Fruit fly (Drosophila melanogaster) whole organism, embryonic: ENCODE data around the gene CG15014.

ENCODE experiments used
- Ada2b ChIP-seq: fragments of 200-800 bp; sonication (Bioruptor generic); IDR thresholded peaks from 2 replicates; pipeline ENCODE4 v1.3.6; 2022; ENCODE audit warnings: missing biosample characterization, missing genetic modification characterization
- Awh ChIP-seq: fragments of 200-800 bp; sonication (Bioruptor generic); IDR thresholded peaks from 2 replicates; pipeline ENCODE4, ENCODE4 v1.3.6; 2022; ENCODE audit warnings: missing biosample characterization, missing genetic modification characterization
- Bgb ChIP-seq: fragments of 200-800 bp; sonication (Bioruptor generic); IDR thresholded peaks from 2 replicates; pipeline ENCODE4 v1.3.6; 2022; ENCODE audit warnings: missing biosample characterization, missing genetic modification characterization; ENCODE audit not compliant: partially characterized antibody
- CG11093 ChIP-seq: fragments of 200-800 bp; sonication (Bioruptor generic); IDR thresholded peaks from 3 replicates; pipeline ENCODE4 v1.3.6; 2022; ENCODE audit warnings: missing biosample characterization, missing genetic modification characterization
- CG12219 ChIP-seq: fragments of 200-800 bp; sonication (Bioruptor generic); optimal IDR thresholded peaks from 3 replicates; lab custom pipeline; 2018; ENCODE audit warnings: missing biosample characterization, mild to moderate bottlenecking, missing genetic modification characterization
- CG13775 ChIP-seq: fragments of 200-800 bp; sonication (Bioruptor generic); optimal IDR thresholded peaks from 3 replicates; lab custom pipeline; 2017; ENCODE audit warnings: missing biosample characterization, mild to moderate bottlenecking, missing genetic modification characterization
- CG1529 ChIP-seq: fragments of 200-800 bp; sonication (Bioruptor generic); optimal IDR thresholded peaks from 3 replicates; lab custom pipeline; 2018; ENCODE audit warnings: missing biosample characterization, missing genetic modification characterization
- CG17568 ChIP-seq: fragments of 200-800 bp; sonication (Bioruptor generic); optimal IDR thresholded peaks from 2 replicates; lab custom pipeline; 2018; ENCODE audit warnings: missing biosample characterization, mild to moderate bottlenecking, missing genetic modification characterization, moderate library complexity
- CG17802 ChIP-seq: fragments of 200-800 bp; sonication (Bioruptor generic); optimal IDR thresholded peaks from 2 replicates; lab custom pipeline; 2018; ENCODE audit warnings: missing biosample characterization, mild to moderate bottlenecking, missing genetic modification characterization, moderate library complexity
- CG17829 ChIP-seq: fragments of 200-800 bp; optimal IDR thresholded peaks from 2 replicates; lab custom pipeline; 2019; ENCODE audit warnings: missing biosample characterization, mild to moderate bottlenecking, missing genetic modification characterization, moderate library complexity
- CG3407 ChIP-seq: fragments of 200-800 bp; sonication (Bioruptor generic); optimal IDR thresholded peaks from 2 replicates; lab custom pipeline; 2018; ENCODE audit warnings: missing biosample characterization, mild to moderate bottlenecking, missing genetic modification characterization
- CG34422 ChIP-seq: fragments of 200-800 bp; sonication (Bioruptor generic); IDR thresholded peaks from 3 replicates; pipeline ENCODE4 v1.3.6; 2022; ENCODE audit warnings: missing biosample characterization, missing genetic modification characterization
- CG3995 ChIP-seq: fragments of 200-800 bp; sonication (Bioruptor generic); optimal IDR thresholded peaks from 3 replicates; lab custom pipeline; 2016; ENCODE audit warnings: missing biosample characterization, missing genetic modification characterization
- CG4282 ChIP-seq: fragments of 200-800 bp; sonication (Bioruptor generic); optimal IDR thresholded peaks from 2 replicates; lab custom pipeline; 2016; ENCODE audit warnings: missing biosample characterization, missing genetic modification characterization
- CG5180 ChIP-seq: fragments of 200-800 bp; sonication (Bioruptor generic); optimal IDR thresholded peaks from 3 replicates; lab custom pipeline; 2017; ENCODE audit warnings: missing biosample characterization, missing genetic modification characterization, mild to moderate bottlenecking, moderate library complexity, missing genetic modification reagents
- CG6813 ChIP-seq: fragments of 200-800 bp; sonication (Bioruptor generic); optimal IDR thresholded peaks from 2 replicates; lab custom pipeline; 2017; ENCODE audit warnings: missing biosample characterization, missing genetic modification characterization, mild to moderate bottlenecking, moderate library complexity, missing genetic modification reagents
- CG8089 ChIP-seq: fragments of 200-800 bp; sonication (Bioruptor generic); optimal IDR thresholded peaks from 3 replicates; lab custom pipeline; 2016; ENCODE audit warnings: missing biosample characterization, missing genetic modification characterization
- CG8765 ChIP-seq: fragments of 200-800 bp; sonication (Bioruptor generic); IDR thresholded peaks from 2 replicates; pipeline ENCODE4 v1.3.6; 2022; ENCODE audit warnings: missing biosample characterization, missing genetic modification characterization
- CG8944 ChIP-seq: fragments of 200-800 bp; sonication (Bioruptor generic); optimal IDR thresholded peaks from 3 replicates; lab custom pipeline; 2016; ENCODE audit warnings: missing biosample characterization, missing genetic modification characterization
- D19A ChIP-seq: fragments of 200-800 bp; optimal IDR thresholded peaks from 3 replicates; lab custom pipeline; 2019; ENCODE audit warnings: missing biosample characterization, mild to moderate bottlenecking, missing genetic modification characterization, moderate library complexity
- E2f2 ChIP-seq: fragments of 200-800 bp; sonication (Bioruptor generic); IDR thresholded peaks from 2 replicates; pipeline ENCODE4 v1.3.6; 2022; ENCODE audit warnings: missing biosample characterization, missing genetic modification characterization
- ERR ChIP-seq: fragments of 200-800 bp; sonication (Bioruptor generic); optimal IDR thresholded peaks from 2 replicates; lab custom pipeline; 2016; ENCODE audit warnings: missing biosample characterization, missing genetic modification characterization
- Fer2 ChIP-seq: fragments of 200-800 bp; sonication (Bioruptor generic); optimal IDR thresholded peaks from 2 replicates; lab custom pipeline; 2018; ENCODE audit warnings: missing biosample characterization, mild to moderate bottlenecking, missing genetic modification characterization, moderate library complexity
- Hr39 ChIP-seq: fragments of >200 bp; optimal IDR thresholded peaks from 2 replicates; lab custom pipeline; 2017
- Med ChIP-seq: fragments of 200-800 bp; sonication (Bioruptor generic); peaks from one replicate; lab custom pipeline; 2016; ENCODE audit warnings: missing biosample characterization, missing genetic modification characterization, mild to moderate bottlenecking, inconsistent platforms, moderate library complexity
- Rx ChIP-seq: fragments of 200-800 bp; sonication (Bioruptor generic); IDR thresholded peaks from 2 replicates; pipeline ENCODE4 v1.3.6; 2022; ENCODE audit warnings: missing biosample characterization, missing genetic modification characterization
- Sin3A ChIP-seq: fragments of >200 bp; optimal IDR thresholded peaks from 2 replicates; lab custom pipeline; 2018
- Sry-β ChIP-seq: fragments of 200-800 bp; sonication (Bioruptor generic); optimal IDR thresholded peaks from 2 replicates; lab custom pipeline; 2018; ENCODE audit warnings: missing biosample characterization, mild to moderate bottlenecking, missing genetic modification characterization, moderate library complexity
- Taf1 ChIP-seq: fragments of 200-800 bp; sonication (Bioruptor generic); IDR thresholded peaks from 2 replicates; pipeline ENCODE4 v1.3.6; 2022; ENCODE audit warnings: missing biosample characterization, missing genetic modification characterization
- Vsx1 ChIP-seq: fragments of 200-800 bp; sonication (Bioruptor generic); optimal IDR thresholded peaks from 2 replicates; lab custom pipeline; 2017; ENCODE audit warnings: missing biosample characterization, mild to moderate bottlenecking, missing genetic modification characterization, missing genetic modification reagents
- ac ChIP-seq: fragments of 200-800 bp; sonication (Bioruptor generic); optimal IDR thresholded peaks from 3 replicates; lab custom pipeline; 2017; ENCODE audit warnings: missing biosample characterization, mild to moderate bottlenecking, missing genetic modification characterization
- danr ChIP-seq: fragments of 200-800 bp; sonication (Bioruptor generic); IDR thresholded peaks from 2 replicates; pipeline ENCODE4 v1.3.6; 2022; ENCODE audit warnings: missing biosample characterization, missing genetic modification characterization
- dati ChIP-seq: fragments of 200-800 bp; sonication (Bioruptor generic); IDR thresholded peaks from 2 replicates; pipeline ENCODE4 v1.3.6; 2022; ENCODE audit warnings: missing biosample characterization, missing genetic modification characterization
- disco-r ChIP-seq: fragments of 200-800 bp; sonication (Bioruptor generic); optimal IDR thresholded peaks from 2 replicates; lab custom pipeline; 2016; ENCODE audit warnings: missing biosample characterization, missing genetic modification characterization
- exex ChIP-seq: fragments of 200-800 bp; sonication (Bioruptor generic); optimal IDR thresholded peaks from 4 replicates; lab custom pipeline; 2018; ENCODE audit warnings: missing biosample characterization, mild to moderate bottlenecking, missing genetic modification characterization, moderate library complexity
- fd3F ChIP-seq: fragments of 200-800 bp; sonication (Bioruptor generic); optimal IDR thresholded peaks from 2 replicates; lab custom pipeline; 2018; ENCODE audit warnings: missing biosample characterization, mild to moderate bottlenecking, missing genetic modification characterization, moderate library complexity
- gcm2 ChIP-seq: fragments of 200-800 bp; sonication (Bioruptor generic); optimal IDR thresholded peaks from 2 replicates; lab custom pipeline; 2016; ENCODE audit warnings: missing biosample characterization, missing genetic modification characterization
- grau ChIP-seq: fragments of 200-800 bp; optimal IDR thresholded peaks from 3 replicates; lab custom pipeline; 2019; ENCODE audit warnings: missing biosample characterization, mild to moderate bottlenecking, missing genetic modification characterization, moderate library complexity
- gt ChIP-seq: fragments of 200-800 bp; sonication (Bioruptor generic); IDR thresholded peaks from 2 replicates; pipeline ENCODE4 v1.3.6; 2022; ENCODE audit warnings: missing biosample characterization, missing genetic modification characterization
- kni ChIP-seq: fragments of 200-800 bp; sonication (Bioruptor generic); optimal IDR thresholded peaks from 3 replicates; lab custom pipeline; 2017; ENCODE audit warnings: mild to moderate bottlenecking, missing biosample characterization, missing genetic modification reagents, missing genetic modification characterization
- knrl ChIP-seq: fragments of 200-800 bp; sonication (Bioruptor generic); IDR thresholded peaks from 3 replicates; pipeline ENCODE4 v1.3.6; 2022; ENCODE audit warnings: missing biosample characterization, missing genetic modification characterization; ENCODE audit not compliant: partially characterized antibody
- sens-2 ChIP-seq: fragments of 200-800 bp; sonication (Bioruptor generic); IDR thresholded peaks from 2 replicates; pipeline ENCODE4 v1.3.6; 2022; ENCODE audit warnings: missing biosample characterization, missing genetic modification characterization
- sim ChIP-seq: fragments of 200-800 bp; sonication (Bioruptor generic); IDR thresholded peaks from 2 replicates; pipeline ENCODE4 v1.3.6; 2022; ENCODE audit warnings: missing biosample characterization, missing genetic modification characterization
- sna ChIP-seq: fragments of 200-800 bp; sonication (Bioruptor generic); IDR thresholded peaks from 2 replicates; pipeline ENCODE4 v1.3.6; 2022; ENCODE audit warnings: missing biosample characterization, missing genetic modification characterization; ENCODE audit not compliant: partially characterized antibody
- sqz ChIP-seq: fragments of 200-800 bp; sonication (Bioruptor generic); optimal IDR thresholded peaks from 3 replicates; lab custom pipeline; 2018; ENCODE audit warnings: missing biosample characterization, mild to moderate bottlenecking, missing genetic modification characterization
- stc ChIP-seq: fragments of 200-800 bp; sonication (Bioruptor generic); IDR thresholded peaks from 2 replicates; pipeline ENCODE4 v1.3.6; 2022; ENCODE audit warnings: missing biosample characterization, missing genetic modification characterization
- stwl ChIP-seq: fragments of 200-800 bp; sonication (Bioruptor generic); optimal IDR thresholded peaks from 3 replicates; lab custom pipeline; 2018; ENCODE audit warnings: missing biosample characterization, mild to moderate bottlenecking, missing genetic modification characterization, moderate library complexity
- sug ChIP-seq: fragments of 200-800 bp; optimal IDR thresholded peaks from 2 replicates; lab custom pipeline; 2019; ENCODE audit warnings: missing biosample characterization, mild to moderate bottlenecking, missing genetic modification characterization, moderate library complexity
- tgo ChIP-seq: fragments of 200-800 bp; sonication (Bioruptor generic); IDR thresholded peaks from 3 replicates; pipeline ENCODE4 v1.3.6; 2022; ENCODE audit warnings: missing biosample characterization, missing genetic modification characterization
- trh ChIP-seq: fragments of 200-800 bp; sonication (Bioruptor generic); optimal IDR thresholded peaks from 2 replicates; lab custom pipeline; 2016; ENCODE audit warnings: missing biosample characterization, missing genetic modification characterization
- twi ChIP-seq: fragments of 200-800 bp; optimal IDR thresholded peaks from 2 replicates; lab custom pipeline; 2019; ENCODE audit warnings: missing biosample characterization, mild to moderate bottlenecking, missing genetic modification characterization, moderate library complexity
- wdn ChIP-seq: fragments of 200-800 bp; sonication (Bioruptor generic); IDR thresholded peaks from 2 replicates; pipeline ENCODE4 v1.3.6; 2022; ENCODE audit warnings: missing biosample characterization, missing genetic modification characterization
- yki ChIP-seq: fragments of >200 bp; optimal IDR thresholded peaks from 3 replicates; lab custom pipeline; 2018

Gene CG15014

DNA sequence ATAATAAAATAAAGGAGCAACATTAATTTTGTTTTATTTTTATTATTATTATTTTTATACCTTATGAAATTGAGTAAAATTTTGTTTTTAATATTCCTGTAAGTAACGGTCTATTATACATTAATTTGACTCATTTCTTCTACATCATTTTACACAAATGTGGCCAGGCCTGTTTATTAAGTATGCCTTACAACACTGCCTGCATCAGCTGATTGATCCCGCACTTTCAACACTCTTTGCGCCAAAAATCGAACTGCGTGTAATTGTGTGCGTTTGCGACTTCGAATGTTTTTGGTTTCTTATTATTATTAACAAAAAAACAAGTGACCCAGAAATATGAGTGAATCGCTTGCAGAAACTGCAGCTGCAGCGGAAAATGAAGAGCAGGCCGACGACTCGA, 8.8 kb downstream of the CG15014 start, which contains the start of gene Claspin (continued):
- TF ChIP-seq CG17802 (tag; lab: Kevin White, UChicago) (no peak), disco-r (GFP tag; lab: Kevin White, UChicago) (no peak), CG13775 (GFP tag; lab: Kevin White, UChicago) (no peak), stwl (peak; percentile 72), CG12219 (no peak), CG5180 (GFP tag; lab: Kevin White, UChicago) (no peak), gt (GFP tag; lab: Robert Waterston, UW) (no peak), Hr39 (lab: Kevin White, UChicago) (no peak), CG3995 (GFP tag; lab: Kevin White, UChicago) (no peak), E2f2 (GFP tag; lab: Robert Waterston, UW) (peak; percentile 98), Bgb (peak; percentile 65), dati (GFP tag; lab: Robert Waterston, UW) (no peak), gcm2 (GFP tag; lab: Kevin White, UChicago) (no peak), ac (GFP tag; lab: Kevin White, UChicago) (no peak), CG4282 (peak; percentile 50), sug (tag; lab: Kevin White, UChicago) (peak; percentile 57), ERR (GFP tag; lab: Kevin White, UChicago) (peak; percentile 5), CG34422 (GFP tag; lab: Robert Waterston, UW) (no peak), tgo (no peak), CG8089 (GFP tag; lab: Kevin White, UChicago) (peak; percentile 33), Sin3A (no peak), CG1529 (GFP tag; lab: Kevin White, UChicago) (no peak), wdn (no peak), sim (GFP tag; lab: Robert Waterston, UW) (no peak), CG6813 (GFP tag; lab: Kevin White, UChicago) (no peak), Sry-β (GFP tag; lab: Kevin White, UChicago) (no peak), trh (no peak), Ada2b (no peak), fd3F (GFP tag; lab: Kevin White, UChicago) (no peak), grau (tag; lab: Kevin White, UChicago) (peak; percentile 32), CG8944 (GFP tag; lab: Kevin White, UChicago) (peak; percentile 18), Fer2 (no peak), Med (GFP tag; lab: Kevin White, UChicago) (peak; percentile 95), stc (no peak), CG3407 (GFP tag; lab: Kevin White, UChicago) (no peak), CG17568 (no peak), kni (GFP tag; lab: Kevin White, UChicago) (no peak), CG11093 (no peak), D19A (tag; lab: Kevin White, UChicago) (no peak), exex (peak; percentile 14), danr (no peak), Vsx1 (GFP tag; lab: Kevin White, UChicago) (no peak), CG17829 (tag; lab: Kevin White, UChicago) (peak; percentile 19), sens-2 (GFP tag; lab: Robert Waterston, UW) (no peak), sna (no peak), sqz (GFP tag; lab: Kevin White, UChicago) (no peak), Rx (GFP tag; lab: Robert Waterston, UW) (no peak), yki (lab: Kevin White, UChicago) (no peak), CG8765 (GFP tag; lab: Robert Waterston, UW) (no peak), Taf1 (GFP tag; lab: Robert Waterston, UW) (no peak), Awh (GFP tag; lab: Robert Waterston, UW) (no peak; the same call in 1 of the 2 replicates), knrl (GFP tag; lab: Robert Waterston, UW) (peak; percentile 29; the same call in 1 of the 3 replicates), twi (tag; lab: Kevin White, UChicago) (no peak)
